Worm (Caenorhabditis elegans) whole organism, L4/young adult: Measurements from ENCODE around the gene F53C3.3.
A peak's percentile ranks its signal among the peaks of the same experiment; 100 is the strongest.

Source experiments
- W03F9.2 ChIP-seq: fragments of 150-350 bp; optimal IDR thresholded peaks from 2 replicates; lab custom pipeline; 2014; ENCODE audit warnings: missing biosample characterization, missing genetic modification characterization
- dao-5 ChIP-seq: sonication (generic microtip); optimal IDR thresholded peaks from 2 replicates; lab custom pipeline; 2016; ENCODE audit warnings: missing genotype, missing genetic modification characterization, moderate library complexity, missing compliant biosample characterization
- him-1 ChIP-seq: sonication (generic microtip); optimal IDR thresholded peaks from 2 replicates; lab custom pipeline; 2016; ENCODE audit warnings: missing genotype, missing genetic modification reagents, missing genetic modification characterization, missing compliant biosample characterization

F53C3.3 gene

ce11 chrII:3931230-3931629 lies 28.6 kb downstream of the F53C3.3 start:
- TF ChIP-seq W03F9.2 (tag; lab: Kevin White, UChicago) (no peak), him-1 (tag; lab: Kevin White, UChicago) (no peak), dao-5 (tag; lab: Kevin White, UChicago) (no peak)

- TF ChIP-seq W03F9.2 (tag; lab: Kevin White, UChicago) (no peak), dao-5 (tag; lab: Kevin White, UChicago) (no peak), him-1 (tag; lab: Kevin White, UChicago) (no peak)
These were observed 29.2 kb downstream of the F53C3.3 start for ce11 chrII:3931825-3932224.

ce11 chrII:3933640-3934039 lies 31.0 kb downstream of the F53C3.3 start, which contains the start of gene Y14H12B.2:
Gene Y14H12B.2 (minus strand): TSS chrII:3933740.
- no peak for TF ChIP-seq him-1 (tag; lab: Kevin White, UChicago)
- no peak for TF ChIP-seq W03F9.2 (tag; lab: Kevin White, UChicago)
- TF ChIP-seq dao-5 (tag; lab: Kevin White, UChicago) = no peak

- TF ChIP-seq dao-5 (tag; lab: Kevin White, UChicago) = no peak
These were observed 31.4 kb downstream of the F53C3.3 start, which contains the start of gene Y14H12B.1 for ce11 chrII:3934085-3934484. Gene Y14H12B.1 (plus strand): TSS chrII:3934447.

- TF ChIP-seq W03F9.2 (tag; lab: Kevin White, UChicago) (no peak), him-1 (tag; lab: Kevin White, UChicago) (no peak), dao-5 (tag; lab: Kevin White, UChicago) (no peak)
These were observed 32.4 kb downstream of the F53C3.3 start for ce11 chrII:3935098-3935497.

ce11 chrII:3935990-3936389 lies 33.3 kb downstream of the F53C3.3 start:
- TF ChIP-seq him-1 (tag; lab: Kevin White, UChicago) (no peak), dao-5 (tag; lab: Kevin White, UChicago) (no peak), W03F9.2 (tag; lab: Kevin White, UChicago) (no peak)

ce11 chrII:3947404-3947803 lies 44.7 kb downstream of the F53C3.3 start:
- TF ChIP-seq him-1 (tag; lab: Kevin White, UChicago) (no peak), W03F9.2 (tag; lab: Kevin White, UChicago) (no peak), dao-5 (tag; lab: Kevin White, UChicago) (no peak)

- TF ChIP-seq him-1 (tag; lab: Kevin White, UChicago) (peak; percentile 10), W03F9.2 (tag; lab: Kevin White, UChicago) (no peak), dao-5 (tag; lab: Kevin White, UChicago) (no peak)
These were observed 45.9 kb downstream of the F53C3.3 start for ce11 chrII:3948507-3948906.

ce11 chrII:3950077-3950476 lies 47.4 kb downstream of the F53C3.3 start, which contains the start of gene sea-2:
Gene sea-2 (plus strand): TSS chrII:3950377.
- TF ChIP-seq W03F9.2 (tag; lab: Kevin White, UChicago) = no peak
- TF ChIP-seq dao-5 (tag; lab: Kevin White, UChicago) = no peak
- TF ChIP-seq him-1 (tag; lab: Kevin White, UChicago) = no peak

ce11 chrII:3951354-3951753 lies 48.7 kb downstream of the F53C3.3 start:
- TF ChIP-seq W03F9.2 (tag; lab: Kevin White, UChicago) = no peak
- no peak for TF ChIP-seq him-1 (tag; lab: Kevin White, UChicago)
- TF ChIP-seq dao-5 (tag; lab: Kevin White, UChicago) = no peak

- TF ChIP-seq him-1 (tag; lab: Kevin White, UChicago) (no peak), dao-5 (tag; lab: Kevin White, UChicago) (no peak), W03F9.2 (tag; lab: Kevin White, UChicago) (no peak)
These were observed 49.7 kb downstream of the F53C3.3 start for ce11 chrII:3952368-3952767.

- TF ChIP-seq dao-5 (tag; lab: Kevin White, UChicago) = no peak
- TF ChIP-seq W03F9.2 (tag; lab: Kevin White, UChicago) = no peak
- TF ChIP-seq him-1 (tag; lab: Kevin White, UChicago) = no peak
These were observed 50.3 kb downstream of the F53C3.3 start for ce11 chrII:3952967-3953366.

ce11 chrII:3954018-3954417 lies 51.4 kb downstream of the F53C3.3 start:
- no peak for TF ChIP-seq W03F9.2 (tag; lab: Kevin White, UChicago)
